Worm (Caenorhabditis elegans): ENCODE measurements around the gene B0244.6.

DNA sequence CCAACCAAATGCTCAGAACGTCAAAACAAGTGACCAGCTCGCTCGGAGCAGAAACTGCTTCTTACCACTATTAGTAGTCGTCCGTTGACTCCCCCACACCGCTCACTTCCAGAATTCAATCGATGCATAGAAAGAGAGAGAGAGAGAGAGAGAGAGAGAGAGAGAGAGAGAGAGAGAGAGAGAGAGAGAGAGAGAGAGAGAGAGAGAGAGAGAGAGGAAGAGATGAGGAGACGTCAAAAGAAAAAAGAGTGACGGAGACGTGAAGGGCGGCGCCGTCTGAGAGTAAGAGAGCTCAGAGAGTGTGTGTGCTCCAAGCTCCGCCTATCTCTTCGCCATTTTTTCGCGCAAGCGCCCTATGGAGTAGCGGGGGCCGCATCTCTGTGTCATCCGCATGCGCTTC lies 17.4 kb downstream of the B0244.6 start, which contains the start of gene ida-1:
- TF ChIP-seq mbf-1 (tag; optimal IDR thresholded peaks at IDR 0.05) (no peak), aly-2 (tag; optimal IDR thresholded peaks at IDR 0.05) (no peak), lsy-2 (tag; optimal IDR thresholded peaks at IDR 0.05) (peak; percentile 6 to 64), lin-39 (tag; optimal IDR thresholded peaks at IDR 0.05) (no peak), elt-3 (tag; optimal IDR thresholded peaks at IDR 0.05) (no peak), mdl-1 (tag; optimal IDR thresholded peaks at IDR 0.05) (no peak), nhr-11 (tag; optimal IDR thresholded peaks at IDR 0.05) (no peak), mab-5 (tag; optimal IDR thresholded peaks at IDR 0.05) (peak; percentile 8), peb-1 (tag; optimal IDR thresholded peaks at IDR 0.05) (no peak), fos-1 (tag; optimal IDR thresholded peaks at IDR 0.05) (no peak), egl-27 (tag; optimal IDR thresholded peaks at IDR 0.05) (peak; percentile 14)
